Fruit fly (Drosophila melanogaster): ENCODE measurements around the gene ppk31.

DNA sequence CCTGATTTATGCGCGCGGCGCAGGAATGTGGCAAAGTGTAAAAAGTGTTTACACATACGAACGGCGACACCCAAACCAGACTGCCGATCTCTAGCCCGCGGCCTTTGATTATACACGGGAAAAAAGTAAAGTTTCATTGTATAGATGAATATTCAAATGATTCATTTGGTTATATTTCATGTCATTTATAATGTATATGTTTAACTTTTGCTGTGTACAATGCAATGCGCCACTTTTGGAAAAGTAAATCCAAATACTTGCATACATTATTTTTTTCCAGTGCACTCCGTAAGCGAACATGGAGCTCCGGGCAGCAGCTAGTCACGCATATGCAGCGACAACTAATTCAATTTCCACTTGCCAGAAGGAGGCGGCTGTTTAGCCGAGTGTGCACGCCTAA, 4.4 kb downstream of the ppk31 start:
- TF ChIP-seq slou (GFP tag; optimal IDR thresholded peaks at IDR 0.05) = no peak
- no peak for TF ChIP-seq jigr1 (GFP tag; IDR thresholded peaks at IDR 0.05)
- peak; percentile 25 for TF ChIP-seq phol (tag; optimal IDR thresholded peaks at IDR 0.05)
- TF ChIP-seq cad (GFP tag; optimal IDR thresholded peaks at IDR 0.05) = no peak
- TF ChIP-seq dmrt11E (tag; optimal IDR thresholded peaks at IDR 0.05) = no peak
- TF ChIP-seq CG15269 (tag; optimal IDR thresholded peaks at IDR 0.05) = no peak
- no peak for TF ChIP-seq CG6854 (GFP tag; optimal IDR thresholded peaks at IDR 0.05)
- no peak for TF ChIP-seq ranshi (GFP tag; IDR thresholded peaks at IDR 0.05)
